Worm (Caenorhabditis elegans): Measurements from ENCODE around the gene swd-2.2.

swd-2.2 gene

ce11 chrIV:7789521-7789949 lies 15.3 kb downstream of the swd-2.2 start, which contains the start of gene imp-3 (continued):
- TF ChIP-seq ceh-48 (tag; optimal IDR thresholded peaks at IDR 0.05), result peak; percentile 22
- no peak for TF ChIP-seq fax-1 (tag; optimal IDR thresholded peaks at IDR 0.05)
- TF ChIP-seq ets-4 (tag; optimal IDR thresholded peaks at IDR 0.05), result no peak

ce11 chrIV:7790151-7790691 lies 16.0 kb downstream of the swd-2.2 start:
- TF ChIP-seq hlh-6 (tag; optimal IDR thresholded peaks at IDR 0.05) (peak; percentile 10), pax-1 (tag; optimal IDR thresholded peaks at IDR 0.05) (no peak)

ce11 chrIV:7790801-7791588 lies 16.8 kb downstream of the swd-2.2 start, which contains the start of gene rsp-6:
TSS of gene rsp-6 (minus strand) at chrIV:7791229.
- no peak for TF ChIP-seq nhr-11 (tag; optimal IDR thresholded peaks at IDR 0.05)
- TF ChIP-seq sox-4 (tag; optimal IDR thresholded peaks at IDR 0.05), result no peak
- no peak for TF ChIP-seq mec-3 (tag; optimal IDR thresholded peaks at IDR 0.05; ENCODE audit: borderline replicate concordance)
- no peak for TF ChIP-seq ceh-45 (GFP tag; IDR thresholded peaks at IDR 0.05)
- no peak for TF ChIP-seq ahr-1 (tag; optimal IDR thresholded peaks at IDR 0.05)
- no peak for TF ChIP-seq lin-11 (tag; optimal IDR thresholded peaks at IDR 0.05)
- peak; percentile 83 for TF ChIP-seq unc-55 (GFP tag; optimal IDR thresholded peaks at IDR 0.05)
- no peak for TF ChIP-seq hlh-8 (tag; optimal IDR thresholded peaks at IDR 0.05)
- no peak for TF ChIP-seq C08G9.2 (tag; optimal IDR thresholded peaks at IDR 0.05)
- no peak for TF ChIP-seq dmd-4 (tag; optimal IDR thresholded peaks at IDR 0.05; ENCODE audit: borderline replicate concordance)
- no peak for TF ChIP-seq fkh-10 (GFP tag; optimal IDR thresholded peaks at IDR 0.05)
- TF ChIP-seq pha-4 (tag; optimal IDR thresholded peaks at IDR 0.05), result no peak
- TF ChIP-seq gmeb-2 (tag; optimal IDR thresholded peaks at IDR 0.05), result no peak
- TF ChIP-seq unc-3 (GFP tag; conservative IDR thresholded peaks at IDR 0.05), result no peak; the same call in 1 of the 2 replicates
- TF ChIP-seq unc-3 (tag; optimal IDR thresholded peaks at IDR 0.05), result no peak
- no peak for TF ChIP-seq ets-4 (tag; optimal IDR thresholded peaks at IDR 0.05)
- peak; percentile 73 for TF ChIP-seq elt-2 (tag; optimal IDR thresholded peaks at IDR 0.05)
- TF ChIP-seq ceh-14 (tag; optimal IDR thresholded peaks at IDR 0.05), result peak; percentile 52
- TF ChIP-seq ceh-22 (tag; optimal IDR thresholded peaks at IDR 0.05), result no peak
- no peak for TF ChIP-seq pax-1 (tag; optimal IDR thresholded peaks at IDR 0.05)
- no peak for TF ChIP-seq F13H6.1 (tag; optimal IDR thresholded peaks at IDR 0.05)
- TF ChIP-seq hlh-15 (tag; optimal IDR thresholded peaks at IDR 0.05), result no peak
- no peak for TF ChIP-seq ceh-6 (GFP tag; optimal IDR thresholded peaks at IDR 0.05)
- TF ChIP-seq syd-9 (tag; optimal IDR thresholded peaks at IDR 0.05), result no peak
- no peak for TF ChIP-seq ztf-16 (tag; optimal IDR thresholded peaks at IDR 0.05)
- no peak for TF ChIP-seq nhr-232 (tag; optimal IDR thresholded peaks at IDR 0.05)
- TF ChIP-seq lim-6 (tag; optimal IDR thresholded peaks at IDR 0.05), result no peak
- no peak for TF ChIP-seq odd-2 (tag; optimal IDR thresholded peaks at IDR 0.05)
- no peak for TF ChIP-seq pat-9 (tag; optimal IDR thresholded peaks at IDR 0.05)
- TF ChIP-seq zip-5 (tag; optimal IDR thresholded peaks at IDR 0.05), result no peak
- TF ChIP-seq dve-1 (tag; optimal IDR thresholded peaks at IDR 0.05), result peak; percentile 75
- TF ChIP-seq Y22D7AL.16 (tag; optimal IDR thresholded peaks at IDR 0.05), result no peak
- TF ChIP-seq madf-2 (tag; optimal IDR thresholded peaks at IDR 0.05), result no peak
- TF ChIP-seq pag-3 (tag; optimal IDR thresholded peaks at IDR 0.05; ENCODE audit: borderline replicate concordance), result no peak
- no peak for TF ChIP-seq sox-2 (GFP tag; IDR thresholded peaks at IDR 0.05)
- TF ChIP-seq ceh-31 (tag; optimal IDR thresholded peaks at IDR 0.05), result peak; percentile 82
- no peak for TF ChIP-seq elt-4 (tag; optimal IDR thresholded peaks at IDR 0.05)
- no peak for TF ChIP-seq K09A11.1 (tag; optimal IDR thresholded peaks at IDR 0.05; ENCODE audit: insufficient read depth)
- no peak for TF ChIP-seq ceh-19 (GFP tag; optimal IDR thresholded peaks at IDR 0.05)
- TF ChIP-seq C38D4.7 (GFP tag; optimal IDR thresholded peaks at IDR 0.05), result no peak
- no peak for TF ChIP-seq che-1 (tag; optimal IDR thresholded peaks at IDR 0.05)
- TF ChIP-seq unc-86 (tag; optimal IDR thresholded peaks at IDR 0.05), result peak; percentile 60
- TF ChIP-seq ttx-3 (tag; optimal IDR thresholded peaks at IDR 0.05), result no peak
- no peak for TF ChIP-seq K02D7.2 (tag; optimal IDR thresholded peaks at IDR 0.05)
